Fruit fly (Drosophila melanogaster): ENCODE data around the gene Rpt4.

Gene Rpt4

DNA sequence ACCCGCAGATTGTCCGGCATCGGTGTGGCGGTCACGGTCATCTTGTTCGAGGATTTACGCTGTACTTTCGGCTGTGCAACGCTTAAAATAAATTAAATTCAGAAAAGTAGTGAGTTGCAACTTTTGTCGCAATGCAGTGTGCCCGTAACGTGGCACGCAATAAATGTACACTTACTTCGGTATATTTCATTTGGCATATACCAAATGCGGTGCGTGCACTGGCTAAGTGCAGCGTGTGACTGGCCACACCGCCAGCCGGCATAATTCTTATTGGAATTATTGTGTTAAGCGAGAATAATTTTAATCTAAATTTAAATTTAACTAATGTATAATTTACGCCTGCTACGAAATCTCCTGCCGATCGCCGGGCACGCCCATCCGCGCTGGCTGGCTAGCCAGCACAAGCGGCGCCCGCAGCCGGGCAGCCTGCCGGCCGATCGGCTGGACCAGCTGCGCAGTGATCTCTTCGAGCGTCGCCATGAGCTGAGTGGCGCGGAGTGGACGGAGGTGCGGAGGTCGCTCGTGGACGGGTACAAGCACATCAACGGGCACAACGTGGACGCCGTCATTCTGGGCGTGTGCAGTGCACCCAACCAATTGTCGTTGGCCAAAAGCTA lies at the start of gene Rpt4, which contains the start of gene mldr:
TSS of gene Rpt4 (minus strand) at position 163 of the 617 bp plus-strand sequence.
TSS of gene mldr (plus strand) at position 221 of the 617 bp plus-strand sequence.
- no peak for TF ChIP-seq CG17801 (GFP tag; optimal IDR thresholded peaks at IDR 0.05; ENCODE audit: partially characterized antibody)

DNA sequence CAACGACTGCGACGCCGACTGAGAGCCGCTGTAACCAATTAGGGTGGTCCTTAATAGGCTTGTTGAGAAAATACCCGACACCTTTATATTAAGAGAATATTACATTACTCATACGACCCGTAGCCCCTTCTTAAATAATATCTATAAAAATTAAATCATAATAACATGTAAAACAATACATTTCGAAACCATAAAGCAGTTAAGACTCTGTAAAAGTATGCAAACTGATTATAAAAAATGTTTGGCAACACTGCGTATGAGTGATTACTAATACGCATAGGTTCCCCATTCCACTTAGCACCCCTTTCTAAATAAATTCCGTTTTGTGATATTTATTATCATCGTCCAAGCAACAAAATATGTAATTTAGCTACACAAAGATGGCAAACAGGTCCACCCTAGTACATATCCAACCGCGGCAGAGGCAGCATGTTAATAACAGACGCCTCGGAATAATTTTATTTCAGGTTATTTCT lies 49.6 kb upstream of the Rpt4 start:
- TF ChIP-seq CG17801 (GFP tag; optimal IDR thresholded peaks at IDR 0.05; ENCODE audit: partially characterized antibody) = peak; percentile 92

DNA sequence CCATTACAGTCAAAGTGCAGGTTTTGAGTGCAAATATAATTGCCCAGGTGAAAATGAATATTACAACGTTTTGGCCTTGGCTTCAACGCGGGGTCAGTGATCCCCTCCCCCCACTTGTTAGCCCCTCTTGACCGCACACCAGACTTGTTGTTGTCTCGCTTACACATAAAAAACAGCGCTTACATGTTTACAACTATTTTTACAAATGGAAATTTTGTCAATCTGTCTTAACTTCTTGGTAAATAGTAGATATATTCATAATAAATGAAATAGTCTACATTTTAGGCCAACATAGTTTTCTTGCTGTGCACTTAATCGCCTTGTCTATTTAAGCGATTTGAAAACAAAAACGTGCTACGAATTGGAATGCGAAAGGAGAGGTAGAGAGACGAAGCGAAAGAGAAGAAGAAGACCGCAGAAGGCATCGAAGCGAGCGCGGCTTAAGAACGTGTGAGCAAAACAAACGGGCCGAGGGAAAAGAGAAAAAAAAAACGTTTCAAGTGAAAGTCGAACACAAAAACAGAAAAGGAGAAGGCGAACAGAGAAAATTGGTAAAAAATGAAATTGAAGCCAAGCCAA lies 49.0 kb upstream of the Rpt4 start:
- TF ChIP-seq CG17801 (GFP tag; optimal IDR thresholded peaks at IDR 0.05; ENCODE audit: partially characterized antibody) = peak; percentile 60

dm6 chrX:6338738-6339614 lies 47.9 kb upstream of the Rpt4 start:
- TF ChIP-seq CG17801 (GFP tag; optimal IDR thresholded peaks at IDR 0.05; ENCODE audit: partially characterized antibody) = no peak

- no peak for TF ChIP-seq CG17801 (GFP tag; optimal IDR thresholded peaks at IDR 0.05; ENCODE audit: partially characterized antibody)
Measured at dm6 chrX:6337702-6338101, 46.7 kb upstream of the Rpt4 start, which contains the start of gene CG3842. CG3842 (plus strand) TSS chrX:6337762.

- no peak for TF ChIP-seq CG17801 (GFP tag; optimal IDR thresholded peaks at IDR 0.05; ENCODE audit: partially characterized antibody)
Measured at dm6 chrX:6334945-6335344, 43.9 kb upstream of the Rpt4 start.

dm6 chrX:6332988-6333719 lies 42.1 kb upstream of the Rpt4 start:
- no peak for TF ChIP-seq CG17801 (GFP tag; optimal IDR thresholded peaks at IDR 0.05; ENCODE audit: partially characterized antibody)

DNA sequence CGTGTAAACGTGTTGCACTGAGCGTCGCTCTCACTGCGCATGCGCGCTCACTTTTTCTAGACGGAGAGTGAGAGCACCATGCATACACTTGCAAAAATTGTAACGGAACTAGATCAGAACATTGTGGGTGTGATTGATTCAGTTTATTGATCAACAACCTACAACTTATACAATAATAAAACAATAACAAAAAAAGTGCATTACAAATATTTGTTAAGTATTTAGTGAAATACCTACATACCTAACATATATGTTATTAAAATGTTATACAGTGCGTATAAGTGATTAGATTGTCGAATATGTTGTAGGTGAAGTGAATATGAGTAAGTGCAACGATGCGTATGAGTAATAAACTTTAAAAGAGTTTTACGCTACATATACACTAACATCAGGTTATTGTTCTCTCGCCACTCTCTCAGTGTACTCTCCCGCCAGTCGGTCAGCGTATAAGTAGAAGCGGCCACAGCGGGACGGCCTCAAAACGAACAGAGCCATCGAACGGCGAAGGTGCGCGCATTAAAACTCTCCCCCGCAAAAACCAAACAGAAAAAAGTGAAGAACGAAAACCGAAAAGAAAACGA lies 39.4 kb upstream of the Rpt4 start, which contains the start of gene CG42240:
TSS of gene CG42240 (plus strand) at position 474 of the 581 bp plus-strand sequence.
- peak; percentile 83 for TF ChIP-seq CG17801 (GFP tag; optimal IDR thresholded peaks at IDR 0.05; ENCODE audit: partially characterized antibody)

dm6 chrX:6316858-6317474 lies 25.9 kb upstream of the Rpt4 start:
- no peak for TF ChIP-seq CG17801 (GFP tag; optimal IDR thresholded peaks at IDR 0.05; ENCODE audit: partially characterized antibody)

dm6 chrX:6315583-6315982 lies 24.5 kb upstream of the Rpt4 start:
- no peak for TF ChIP-seq CG17801 (GFP tag; optimal IDR thresholded peaks at IDR 0.05; ENCODE audit: partially characterized antibody)

dm6 chrX:6311516-6311915 lies 20.5 kb upstream of the Rpt4 start:
- no peak for TF ChIP-seq CG17801 (GFP tag; optimal IDR thresholded peaks at IDR 0.05; ENCODE audit: partially characterized antibody)

DNA sequence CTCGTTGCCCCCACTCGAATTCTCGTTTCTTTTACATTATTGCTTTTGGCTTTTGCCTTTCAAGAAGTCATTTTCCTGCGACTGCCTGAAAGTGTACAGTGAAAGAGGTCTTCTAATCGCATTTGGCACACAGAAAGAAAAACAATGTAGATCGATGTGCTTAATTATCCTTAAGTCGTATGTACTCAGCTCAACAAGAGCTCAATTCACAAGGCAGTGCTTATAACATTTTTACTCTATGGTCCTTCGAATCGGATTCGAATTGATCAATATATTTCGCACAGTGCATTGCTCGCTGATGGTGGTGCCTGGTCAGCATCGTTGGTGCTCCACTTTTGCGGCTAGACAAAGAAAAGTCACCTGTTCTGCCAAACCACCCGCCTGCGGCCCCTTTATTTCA lies 19.4 kb upstream of the Rpt4 start:
- TF ChIP-seq CG17801 (GFP tag; optimal IDR thresholded peaks at IDR 0.05; ENCODE audit: partially characterized antibody) = no peak

dm6 chrX:6308852-6309251 lies 17.8 kb upstream of the Rpt4 start, which contains the start of gene CG15894:
CG15894 (plus strand) TSS chrX:6309212.
- TF ChIP-seq CG17801 (GFP tag; optimal IDR thresholded peaks at IDR 0.05; ENCODE audit: partially characterized antibody) = no peak

dm6 chrX:6305317-6305716 lies 14.3 kb upstream of the Rpt4 start:
- TF ChIP-seq CG17801 (GFP tag; optimal IDR thresholded peaks at IDR 0.05; ENCODE audit: partially characterized antibody) = no peak

All from ovary, adult (tissue).